Fruit fly (Drosophila melanogaster): ENCODE data around the gene RpS21.

Gene RpS21

dm6 chr2L:2878188-2878587, 22.3 kb downstream of the RpS21 start, which contains the start of the genes Prx6a and Sbat (continued):
- TF ChIP-seq Poxn (GFP tag; IDR thresholded peaks at IDR 0.05): no peak
- TF ChIP-seq chinmo (GFP tag; IDR thresholded peaks at IDR 0.05; ENCODE audit: partially characterized antibody): no peak
- peak; percentile 72 for TF ChIP-seq zen (tag; optimal IDR thresholded peaks at IDR 0.05)
- TF ChIP-seq Ssrp (tag; optimal IDR thresholded peaks at IDR 0.05): peak; percentile 60
- TF ChIP-seq CG10462 (GFP tag; optimal IDR thresholded peaks at IDR 0.05): peak; percentile 7
- TF ChIP-seq NC2β (GFP tag; optimal IDR thresholded peaks at IDR 0.05): peak; percentile 63
- TF ChIP-seq CG6854 (GFP tag; optimal IDR thresholded peaks at IDR 0.05): peak; percentile 21
- TF ChIP-seq ato (GFP tag; IDR thresholded peaks at IDR 0.05; ENCODE audit: partially characterized antibody): no peak
- peak; percentile 70 for TF ChIP-seq Ptx1 (GFP tag; IDR thresholded peaks at IDR 0.05)
- no peak for TF ChIP-seq CkIIα-i1 (GFP tag; IDR thresholded peaks at IDR 0.05)
- peak; percentile 31 for TF ChIP-seq Vsx1 (GFP tag; optimal IDR thresholded peaks at IDR 0.05)
- no peak for TF ChIP-seq Dfd (GFP tag; optimal IDR thresholded peaks at IDR 0.05)
- peak; percentile 60 for TF ChIP-seq CG8290 (GFP tag; optimal IDR thresholded peaks at IDR 0.05)
- TF ChIP-seq CG8290 (tag; optimal IDR thresholded peaks at IDR 0.05): peak; percentile 55 to 69
- TF ChIP-seq Abd-B (GFP tag; optimal IDR thresholded peaks at IDR 0.05): peak; percentile 79
- TF ChIP-seq mirr (GFP tag; optimal IDR thresholded peaks at IDR 0.05): peak; percentile 55
- peak; percentile 75 for TF ChIP-seq Hsf (GFP tag; optimal IDR thresholded peaks at IDR 0.05)
- peak; percentile 47 for TF ChIP-seq CG1602 (GFP tag; optimal IDR thresholded peaks at IDR 0.05)
- TF ChIP-seq Hr3 (GFP tag; optimal IDR thresholded peaks at IDR 0.05): peak; percentile 56
- TF ChIP-seq CG6683 (GFP tag; optimal IDR thresholded peaks at IDR 0.05): peak; percentile 39
- peak; percentile 84 for TF ChIP-seq phol (tag; optimal IDR thresholded peaks at IDR 0.05)
- peak; percentile 33 for TF ChIP-seq CG7556 (GFP tag; optimal IDR thresholded peaks at IDR 0.05)
- peak; percentile 56 for TF ChIP-seq CG6272 (GFP tag; IDR thresholded peaks at IDR 0.05)
- TF ChIP-seq Fer1 (GFP tag; optimal IDR thresholded peaks at IDR 0.05): peak; percentile 81
- peak; percentile 69 for TF ChIP-seq CG2116 (GFP tag; optimal IDR thresholded peaks at IDR 0.05)
- peak; percentile 79 for TF ChIP-seq CG9215 (GFP tag; IDR thresholded peaks at IDR 0.05)
- peak; percentile 53 for TF ChIP-seq Sry-β (GFP tag; optimal IDR thresholded peaks at IDR 0.05)
- no peak for TF ChIP-seq C15 (GFP tag; IDR thresholded peaks at IDR 0.05)
- TF ChIP-seq mam (GFP tag; optimal IDR thresholded peaks at IDR 0.05): peak; percentile 83
- TF ChIP-seq tgo (GFP tag; IDR thresholded peaks at IDR 0.05): peak; percentile 56; the same call in 2 of the 3 replicates
- no peak for TF ChIP-seq CG9797 (GFP tag; optimal IDR thresholded peaks at IDR 0.05)
- peak; percentile 71 for TF ChIP-seq Myb (GFP tag; optimal IDR thresholded peaks at IDR 0.05)
- TF ChIP-seq Dip3 (GFP tag; optimal IDR thresholded peaks at IDR 0.05): peak; percentile 67
- TF ChIP-seq shn (GFP tag; optimal IDR thresholded peaks at IDR 0.05): peak; percentile 75
- TF ChIP-seq cg (GFP tag; optimal IDR thresholded peaks at IDR 0.05): peak; percentile 95
- TF ChIP-seq CG8765 (GFP tag; IDR thresholded peaks at IDR 0.05): peak; percentile 60; the same call in 1 of the 2 replicates
- TF ChIP-seq nerfin-2 (GFP tag; IDR thresholded peaks at IDR 0.05; ENCODE audit: partially characterized antibody): no peak
- TF ChIP-seq disco-r (GFP tag; optimal IDR thresholded peaks at IDR 0.05): peak; percentile 51
- peak; percentile 82 for TF ChIP-seq Rfx (GFP tag; IDR thresholded peaks at IDR 0.05)
- peak; percentile 50 for TF ChIP-seq Sox100B (GFP tag; optimal IDR thresholded peaks at IDR 0.05)
- TF ChIP-seq ssp (GFP tag; IDR thresholded peaks at IDR 0.05): peak; percentile 58
- TF ChIP-seq Eip74EF (GFP tag; optimal IDR thresholded peaks at IDR 0.05): no peak
- TF ChIP-seq tin (GFP tag; optimal IDR thresholded peaks at IDR 0.05): peak; percentile 73
- peak; percentile 52 for TF ChIP-seq Sry-δ (GFP tag; optimal IDR thresholded peaks at IDR 0.05)
- no peak for TF ChIP-seq jigr1 (GFP tag; IDR thresholded peaks at IDR 0.05)
- peak; percentile 60; the same call in 2 of the 3 replicates for TF ChIP-seq ken (GFP tag; IDR thresholded peaks at IDR 0.05)
- no peak for TF ChIP-seq tna (GFP tag; IDR thresholded peaks at IDR 0.05; ENCODE audit: partially characterized antibody)
- peak; percentile 50 for TF ChIP-seq Max (GFP tag; optimal IDR thresholded peaks at IDR 0.05)
- TF ChIP-seq CG1529 (GFP tag; optimal IDR thresholded peaks at IDR 0.05): peak; percentile 11
- TF ChIP-seq crol (GFP tag; IDR thresholded peaks at IDR 0.05): no peak
- TF ChIP-seq CG12155 (GFP tag; optimal IDR thresholded peaks at IDR 0.05): peak; percentile 64

Measured in whole organism, embryonic.